Fruit fly (Drosophila melanogaster): ENCODE data around the gene CG3546.

DNA sequence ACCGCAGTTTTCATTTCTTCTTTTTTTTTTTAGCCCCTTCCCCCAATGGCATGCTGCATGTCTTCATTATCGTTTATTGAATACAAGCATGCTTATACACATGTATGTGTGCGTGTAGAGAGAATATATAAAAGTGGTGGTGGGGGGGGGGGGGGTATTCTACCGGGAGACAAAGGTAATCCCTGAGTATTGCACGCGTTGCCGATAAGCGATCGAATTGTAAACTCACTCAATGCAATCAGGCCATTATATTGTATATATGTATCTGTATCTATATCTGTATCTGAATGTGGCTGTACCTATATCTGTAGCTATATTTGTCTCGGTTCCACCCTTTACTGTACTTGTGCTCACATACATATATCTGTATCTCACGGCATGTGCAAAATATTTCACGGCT, 34.4 kb downstream of the CG3546 start:
- TF ChIP-seq CG8301 (tag; optimal IDR thresholded peaks at IDR 0.05) (no peak), D1 (tag; optimal IDR thresholded peaks at IDR 0.05) (no peak), CG8159 (tag; optimal IDR thresholded peaks at IDR 0.05) (no peak)

Measured in whole organism, pupa.